Fruit fly (Drosophila melanogaster): ENCODE results near the gene if.

The if gene

dm6 chrX:16813226-16813625 lies 30.0 kb upstream of the if start (continued):
- TF ChIP-seq Dll (GFP tag; IDR thresholded peaks at IDR 0.05; ENCODE audit: partially characterized antibody) (no peak), chm (GFP tag; IDR thresholded peaks at IDR 0.05) (no peak), Xrp1 (GFP tag; IDR thresholded peaks at IDR 0.05) (no peak), CG4854 (GFP tag; optimal IDR thresholded peaks at IDR 0.05) (no peak), dmrt11E (tag; optimal IDR thresholded peaks at IDR 0.05) (no peak), lmd (GFP tag; IDR thresholded peaks at IDR 0.05) (no peak), lov (optimal IDR thresholded peaks at IDR 0.05) (no peak), lov (GFP tag; IDR thresholded peaks at IDR 0.05) (no peak), CG17361 (GFP tag; IDR thresholded peaks at IDR 0.05) (peak; percentile 48; the same call in 2 of the 3 replicates), dati (GFP tag; IDR thresholded peaks at IDR 0.05) (no peak), Atf3 (GFP tag; optimal IDR thresholded peaks at IDR 0.05) (no peak), ems (GFP tag; optimal IDR thresholded peaks at IDR 0.05) (no peak), CG1529 (GFP tag; optimal IDR thresholded peaks at IDR 0.05) (no peak), stc (GFP tag; IDR thresholded peaks at IDR 0.05) (no peak), Nf-YA (GFP tag; IDR thresholded peaks at IDR 0.05) (no peak), CG17912 (GFP tag; optimal IDR thresholded peaks at IDR 0.05) (no peak), tin (GFP tag; optimal IDR thresholded peaks at IDR 0.05) (no peak), Side (GFP tag; optimal IDR thresholded peaks at IDR 0.05) (no peak), CG9876 (GFP tag; optimal IDR thresholded peaks at IDR 0.05) (no peak), CG1832 (GFP tag; optimal IDR thresholded peaks at IDR 0.05) (no peak), CG4328 (GFP tag; optimal IDR thresholded peaks at IDR 0.05) (no peak), CG13287 (GFP tag; IDR thresholded peaks at IDR 0.05; ENCODE audit: partially characterized antibody) (no peak), ind (GFP tag; optimal IDR thresholded peaks at IDR 0.05) (peak; percentile 5), NC2α (GFP tag; optimal IDR thresholded peaks at IDR 0.05) (no peak), CG17829 (tag; optimal IDR thresholded peaks at IDR 0.05) (no peak), CG17568 (GFP tag; optimal IDR thresholded peaks at IDR 0.05) (no peak), Antp (GFP tag; optimal IDR thresholded peaks at IDR 0.05) (no peak), CHES-1-like (GFP tag; optimal IDR thresholded peaks at IDR 0.05) (no peak), CG12104 (GFP tag; optimal IDR thresholded peaks at IDR 0.05) (no peak), sima (GFP tag; optimal IDR thresholded peaks at IDR 0.05) (no peak), CG17359 (tag; optimal IDR thresholded peaks at IDR 0.05) (peak; percentile 43), tll (GFP tag; optimal IDR thresholded peaks at IDR 0.05) (no peak), E2f2 (GFP tag; IDR thresholded peaks at IDR 0.05) (no peak), CG6791 (GFP tag; IDR thresholded peaks at IDR 0.05; ENCODE audit: partially characterized antibody) (no peak), GATAe (GFP tag; conservative IDR thresholded peaks at IDR 0.05) (no peak), Nf-YC (tag; optimal IDR thresholded peaks at IDR 0.05) (peak; percentile 8), Deaf1 (tag; optimal IDR thresholded peaks at IDR 0.05) (no peak), CG11085 (GFP tag; IDR thresholded peaks at IDR 0.05) (no peak), CG8478 (optimal IDR thresholded peaks at IDR 0.05) (no peak), pb (GFP tag; optimal IDR thresholded peaks at IDR 0.05) (no peak), CG12659 (GFP tag; optimal IDR thresholded peaks at IDR 0.05) (peak; percentile 24), Dip3 (GFP tag; optimal IDR thresholded peaks at IDR 0.05) (no peak), HLH4C (GFP tag; IDR thresholded peaks at IDR 0.05; ENCODE audit: partially characterized antibody) (no peak), zfh2 (GFP tag; optimal IDR thresholded peaks at IDR 0.05) (no peak), CG30403 (GFP tag; optimal IDR thresholded peaks at IDR 0.05) (peak; percentile 13), CG10321 (GFP tag; IDR thresholded peaks at IDR 0.05) (no peak), Bteb2 (GFP tag; optimal IDR thresholded peaks at IDR 0.05) (no peak), D (optimal IDR thresholded peaks at IDR 0.05) (no peak), D (GFP tag; optimal IDR thresholded peaks at IDR 0.05) (no peak), CG6272 (GFP tag; IDR thresholded peaks at IDR 0.05) (no peak), CG11504 (tag; optimal IDR thresholded peaks at IDR 0.05) (peak; percentile 67), bab2 (GFP tag; optimal IDR thresholded peaks at IDR 0.05) (no peak), Bdp1 (GFP tag; optimal IDR thresholded peaks at IDR 0.05) (no peak), yki (optimal IDR thresholded peaks at IDR 0.05) (no peak)
